Worm (Caenorhabditis elegans) whole organism, dauer: ENCODE measurements around the gene wrt-10.

Experiments
- unc-62 ChIP-seq: sonication (generic microtip); optimal IDR thresholded peaks from 2 replicates; lab custom pipeline; 2017; ENCODE audit warnings: missing biosample characterization, missing genetic modification reagents, missing genetic modification characterization

wrt-10 gene

ce11 chrII:7547269-7547668 lies 12.9 kb upstream of the wrt-10 start:
- TF ChIP-seq unc-62, result no peak

- TF ChIP-seq unc-62, result no peak
Observed at ce11 chrII:7545364-7545763, 11.0 kb upstream of the wrt-10 start.

DNA sequence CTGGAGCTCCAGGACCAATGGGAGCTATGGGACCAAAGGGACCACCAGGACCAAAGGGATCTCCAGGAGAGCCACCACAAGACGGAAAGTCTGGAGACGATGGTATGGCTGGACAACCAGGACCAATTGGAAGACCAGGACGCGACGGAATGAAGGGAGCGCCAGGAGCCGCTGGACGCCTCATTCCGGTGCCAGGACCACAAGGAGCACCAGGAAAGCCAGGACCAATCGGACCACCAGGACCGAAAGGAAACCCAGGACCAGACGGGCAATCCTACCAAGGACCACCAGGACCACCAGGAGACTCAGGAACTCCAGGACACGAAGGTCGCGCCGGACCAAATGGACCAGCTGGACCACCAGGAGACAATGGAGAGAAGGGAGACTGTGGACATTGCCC lies 10.4 kb upstream of the wrt-10 start:
- no peak for TF ChIP-seq unc-62

DNA sequence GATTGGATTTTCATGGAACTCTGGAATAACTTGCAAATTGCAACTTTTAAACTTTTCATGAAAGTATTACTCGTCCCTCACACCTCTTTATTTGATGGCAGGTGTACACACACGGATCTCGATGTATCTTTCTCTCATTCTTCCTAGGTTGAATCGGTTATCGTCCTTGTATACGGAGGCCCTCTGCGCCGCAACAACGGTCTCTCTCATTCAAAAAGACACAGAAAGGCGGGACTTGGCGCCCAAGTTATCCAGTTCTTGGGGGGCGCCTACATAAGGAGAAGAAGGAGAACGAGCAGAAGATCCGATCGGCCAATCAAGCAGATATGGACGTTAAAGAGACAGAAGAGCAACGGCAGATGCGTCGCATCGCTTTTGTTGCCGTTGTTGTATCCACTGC lies 9.4 kb upstream of the wrt-10 start, which contains the start of gene rol-8:
Gene rol-8, plus strand, starts transcription at position 301 of the 400 bp plus-strand sequence.
- no peak for TF ChIP-seq unc-62

DNA sequence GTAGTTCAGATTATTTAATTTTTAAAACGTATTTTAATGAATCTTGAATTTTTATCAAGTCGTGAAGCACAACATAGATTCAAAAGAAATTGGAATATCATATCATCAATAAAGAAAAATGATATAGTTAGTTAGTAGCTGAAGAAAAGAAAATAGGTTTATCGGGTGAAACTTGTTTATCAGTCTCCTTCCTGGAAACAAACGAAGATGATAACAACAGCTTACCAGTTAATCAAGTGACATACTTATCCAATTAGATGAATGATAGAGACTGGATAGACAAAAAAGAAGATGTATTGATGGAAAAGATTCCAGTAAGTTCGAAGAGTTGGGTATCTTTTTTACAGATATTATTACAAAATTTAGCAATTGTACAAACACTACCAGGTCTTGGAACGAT lies 8.6 kb upstream of the wrt-10 start:
- TF ChIP-seq unc-62, result no peak

DNA sequence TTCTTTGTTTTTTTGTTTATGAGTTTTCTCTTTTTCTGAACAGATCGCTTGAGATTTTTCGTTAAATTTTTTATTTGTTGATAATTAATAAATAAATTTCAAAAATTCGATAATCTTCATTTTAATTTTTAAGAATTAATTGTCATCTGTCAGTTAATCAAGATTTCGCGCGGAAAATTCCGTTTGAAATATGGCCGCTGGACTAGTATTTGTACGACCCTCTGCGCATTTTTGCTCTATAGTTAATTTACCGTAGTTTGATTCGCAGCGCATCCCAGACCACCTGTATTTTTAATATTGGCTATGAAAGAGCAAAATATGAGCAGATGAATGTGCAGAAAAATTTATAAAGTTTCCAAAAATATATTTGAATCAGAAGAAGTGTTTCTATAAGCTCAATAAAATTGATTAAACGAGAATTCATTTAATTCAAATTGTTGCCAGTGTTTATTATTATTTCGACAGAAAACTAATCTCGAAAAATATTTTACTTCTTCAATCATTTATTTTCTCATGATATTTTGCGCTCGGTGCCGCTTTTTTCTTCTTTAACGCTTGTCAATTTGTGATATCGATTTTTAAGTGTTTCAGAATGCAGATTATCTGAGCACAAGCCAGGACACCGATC lies 3.4 kb upstream of the wrt-10 start, which contains the start of gene nfi-1:
Gene nfi-1, plus strand, starts transcription at position 578 of the 628 bp plus-strand sequence.
- TF ChIP-seq unc-62, result no peak

DNA sequence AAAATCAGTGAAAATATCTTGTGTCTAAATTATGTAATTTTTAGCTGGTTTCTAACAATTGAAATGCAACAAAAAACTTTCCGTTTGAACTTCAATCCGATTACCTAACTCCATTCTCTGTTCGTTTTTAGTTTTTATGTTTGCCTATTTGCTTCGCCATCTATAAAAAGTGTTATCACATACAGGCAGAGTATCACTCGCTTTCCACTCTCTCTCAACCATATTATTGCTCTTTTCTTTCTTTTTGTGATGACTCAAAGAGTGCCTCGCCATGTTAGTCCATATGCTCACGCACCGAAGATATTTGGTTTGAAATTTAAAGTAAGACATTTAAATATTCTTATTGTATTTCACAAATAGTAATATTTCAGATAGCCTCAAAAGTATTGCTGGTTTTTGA lies 571 bp upstream of the wrt-10 start, which contains the start of gene ZK1290.13:
Gene ZK1290.13, plus strand, starts transcription at position 73 of the 400 bp plus-strand sequence.
- no peak for TF ChIP-seq unc-62

DNA sequence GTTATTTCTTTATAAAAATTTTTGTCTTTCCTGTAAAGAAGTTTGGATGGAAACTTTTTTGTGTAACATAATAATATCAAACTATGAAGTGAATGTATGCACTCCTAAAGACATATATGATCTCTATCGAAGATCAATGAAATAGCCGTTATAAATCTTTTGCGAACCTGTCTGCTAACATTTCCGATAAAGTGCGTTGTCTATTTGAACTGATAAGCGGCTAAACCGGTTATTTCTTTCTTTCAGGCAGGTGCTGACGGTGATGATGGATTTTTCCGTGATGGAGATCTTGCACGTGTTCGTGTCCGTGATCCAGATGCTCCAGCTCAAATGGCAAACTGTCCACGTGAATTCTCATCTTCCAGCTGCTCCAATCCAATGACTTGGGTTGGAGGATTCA lies 2.9 kb downstream of the wrt-10 start:
- TF ChIP-seq unc-62, result no peak

DNA sequence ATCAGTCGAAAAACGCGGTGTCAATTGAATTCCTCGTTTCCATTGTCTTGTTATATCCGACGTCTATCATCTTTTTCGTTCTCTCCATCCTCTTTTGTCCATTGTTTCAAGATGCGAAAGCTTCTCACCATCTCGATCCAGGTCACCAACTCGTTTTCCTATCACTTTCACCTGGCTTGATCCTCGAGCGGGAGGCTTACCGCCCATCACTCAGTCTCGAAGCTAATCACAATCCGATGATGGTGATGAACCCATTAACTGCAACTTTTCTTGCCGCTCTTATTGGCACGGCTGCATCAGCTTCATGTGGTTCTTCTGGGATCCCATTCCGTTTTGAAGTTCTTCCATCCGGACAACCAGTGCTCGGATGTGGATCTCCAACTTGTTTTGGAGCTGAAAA lies 3.4 kb downstream of the wrt-10 start, which contains the start of gene wrt-1:
Gene wrt-1, plus strand, starts transcription at position 53 of the 400 bp plus-strand sequence.
- no peak for TF ChIP-seq unc-62

DNA sequence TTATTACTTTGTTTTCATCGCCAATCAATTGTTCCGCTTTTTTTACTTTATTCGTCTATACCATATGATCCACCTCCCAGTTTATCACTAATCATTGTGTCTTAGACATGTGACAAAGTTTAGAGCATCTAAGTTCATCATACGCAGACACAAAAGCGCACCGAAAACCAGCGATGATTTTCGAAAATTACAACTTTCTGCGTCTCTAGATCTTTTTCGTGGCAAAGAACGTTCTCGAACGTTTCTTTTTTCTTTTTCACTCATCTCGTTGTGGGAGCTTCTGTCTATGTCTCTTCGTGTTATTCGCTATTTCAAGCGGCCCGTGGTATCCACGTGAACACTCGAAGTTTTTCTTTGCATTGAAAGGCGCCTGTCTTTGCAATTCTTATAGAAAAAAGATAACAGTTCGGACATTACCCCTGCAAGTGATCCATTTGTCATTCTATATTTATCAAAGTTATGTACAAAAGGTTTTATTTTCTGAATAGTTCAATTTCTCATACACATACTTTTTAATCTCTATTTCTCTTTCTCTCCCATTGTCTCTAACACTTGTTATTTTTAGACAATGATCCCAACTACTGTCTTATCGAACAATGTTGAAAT lies 5.2 kb downstream of the wrt-10 start, which contains the start of gene ZK1290.5:
Gene ZK1290.5, plus strand, starts transcription at position 566 of the 606 bp plus-strand sequence.
- no peak for TF ChIP-seq unc-62

ce11 chrII:7528210-7528609 lies 6.2 kb downstream of the wrt-10 start:
- no peak for TF ChIP-seq unc-62

DNA sequence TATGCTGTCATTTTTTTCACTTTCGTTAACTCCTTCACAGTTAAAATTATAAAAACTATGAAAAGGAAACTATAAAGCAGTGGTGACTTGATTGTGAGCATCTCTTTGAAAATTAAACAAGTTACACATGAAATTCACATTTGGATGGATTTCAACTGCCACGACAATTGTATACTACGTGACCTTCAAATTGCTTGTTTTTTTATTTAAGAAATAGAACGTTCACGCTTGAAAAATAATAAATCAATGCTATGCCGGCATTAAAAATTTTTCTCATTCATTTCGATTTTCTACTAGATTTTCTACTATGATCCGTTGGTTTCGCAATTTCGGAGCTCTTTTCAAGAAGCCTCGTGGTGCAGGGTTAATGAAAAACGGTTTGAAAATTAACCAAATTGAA lies 8.9 kb downstream of the wrt-10 start, which contains the start of the genes ZK1290.7 and rnh-1.1:
Gene ZK1290.7, minus strand, starts transcription at position 101 of the 400 bp plus-strand sequence.
Gene rnh-1.1, plus strand, starts transcription at position 281 of the 400 bp plus-strand sequence.
- no peak for TF ChIP-seq unc-62

DNA sequence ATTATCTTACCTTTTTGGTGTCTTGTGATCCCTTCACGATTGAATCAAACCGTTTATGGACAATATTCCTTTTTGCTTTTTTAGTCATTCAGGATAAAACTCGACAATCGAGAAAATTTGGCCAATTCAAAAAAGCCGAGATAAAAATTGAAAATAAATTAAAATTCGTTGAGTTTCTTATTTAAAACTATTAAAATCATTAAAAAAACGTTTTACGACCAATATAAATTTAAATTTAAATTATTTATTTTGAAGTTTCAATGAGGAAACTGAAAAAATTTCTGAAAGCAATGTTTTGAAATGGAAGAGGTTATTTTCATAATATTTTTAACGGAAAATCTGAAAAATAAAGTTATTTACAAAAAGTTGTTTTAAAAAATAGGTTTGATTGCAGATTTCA lies 11.1 kb downstream of the wrt-10 start, which contains the start of gene ZK1290.15:
Gene ZK1290.15, plus strand, starts transcription at position 301 of the 400 bp plus-strand sequence.
- no peak for TF ChIP-seq unc-62

DNA sequence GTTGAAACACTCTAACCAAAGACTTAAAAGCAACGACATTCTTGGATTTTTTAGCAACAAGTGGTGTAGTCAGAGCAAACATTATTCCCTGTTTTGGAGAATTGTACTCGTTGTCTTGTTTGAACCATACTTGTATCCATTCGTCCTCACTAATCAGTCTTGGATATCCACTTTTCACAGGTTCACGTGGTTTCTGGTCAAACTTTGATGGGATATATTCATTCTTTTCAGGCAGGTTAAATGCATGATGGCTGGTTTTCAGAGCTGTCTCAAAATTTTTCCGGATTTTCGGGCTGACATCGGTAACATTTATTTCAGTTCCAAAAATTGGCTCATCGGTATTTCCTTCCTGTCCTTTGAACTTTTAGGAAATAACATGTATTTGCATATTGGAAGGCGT lies 12.9 kb downstream of the wrt-10 start:
- TF ChIP-seq unc-62, result no peak

DNA sequence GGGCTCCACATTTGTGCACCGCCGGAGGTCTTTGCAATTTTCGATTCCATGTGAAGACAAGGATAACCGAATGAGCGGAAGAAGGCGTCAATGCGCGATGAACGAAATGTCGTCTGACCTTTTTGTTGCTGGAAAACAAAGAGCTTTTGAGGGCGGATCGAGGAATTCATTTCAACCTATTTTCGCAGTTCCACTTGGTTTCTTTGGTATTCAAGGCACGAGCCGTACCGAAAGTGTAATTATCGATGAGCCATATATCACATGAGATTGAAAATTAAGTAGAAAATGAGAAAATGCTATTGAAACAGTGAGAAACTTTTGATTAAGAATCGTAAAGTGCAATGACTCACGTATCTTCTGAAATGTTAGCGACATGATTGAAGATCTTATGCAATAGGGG lies 15.1 kb downstream of the wrt-10 start, which contains the start of gene glb-9:
Gene glb-9, minus strand, starts transcription at position 101 of the 400 bp plus-strand sequence.
- TF ChIP-seq unc-62, result no peak

DNA sequence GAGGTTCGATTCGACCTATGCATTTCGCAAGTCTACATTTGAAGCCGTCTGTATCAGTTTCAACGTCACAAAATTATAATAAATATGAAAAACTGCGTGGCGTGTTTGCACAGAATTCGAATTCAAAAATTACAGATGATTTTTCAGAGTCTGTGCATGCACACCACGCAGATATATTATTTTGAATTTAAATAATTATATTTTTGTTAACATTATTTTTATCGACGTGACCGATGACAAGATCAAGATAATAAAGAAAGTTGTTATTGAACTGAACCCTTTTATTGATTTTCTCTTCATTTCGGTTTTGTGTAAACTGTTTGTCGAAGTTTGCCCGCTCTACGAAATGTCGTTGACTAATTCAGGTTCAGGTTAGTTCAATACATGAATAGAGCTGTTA lies 29.4 kb downstream of the wrt-10 start, which contains the start of gene C28F5.1:
Gene C28F5.1, plus strand, starts transcription at position 301 of the 400 bp plus-strand sequence.
- no peak for TF ChIP-seq unc-62

DNA sequence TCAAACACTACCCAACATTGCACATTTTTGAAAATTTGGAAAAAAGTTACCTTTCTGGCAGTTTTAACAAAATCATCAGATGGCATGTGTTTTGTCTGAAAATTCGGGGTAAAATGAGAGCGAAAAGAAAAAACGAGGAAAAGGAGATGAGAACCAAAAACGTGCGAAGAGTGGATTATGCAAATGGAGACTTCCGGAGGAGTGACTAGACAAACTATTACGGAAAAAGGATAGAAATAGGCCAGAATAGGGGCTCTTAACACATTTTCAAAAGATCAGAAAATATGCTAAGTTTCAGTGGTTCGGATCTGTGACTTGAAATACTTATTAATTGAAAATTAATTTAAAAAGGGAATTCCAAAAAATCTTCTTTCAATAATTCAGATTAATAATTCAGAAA lies 35.0 kb downstream of the wrt-10 start, which contains the start of gene srab-14:
Gene srab-14, minus strand, starts transcription at position 101 of the 400 bp plus-strand sequence.
- TF ChIP-seq unc-62, result no peak

DNA sequence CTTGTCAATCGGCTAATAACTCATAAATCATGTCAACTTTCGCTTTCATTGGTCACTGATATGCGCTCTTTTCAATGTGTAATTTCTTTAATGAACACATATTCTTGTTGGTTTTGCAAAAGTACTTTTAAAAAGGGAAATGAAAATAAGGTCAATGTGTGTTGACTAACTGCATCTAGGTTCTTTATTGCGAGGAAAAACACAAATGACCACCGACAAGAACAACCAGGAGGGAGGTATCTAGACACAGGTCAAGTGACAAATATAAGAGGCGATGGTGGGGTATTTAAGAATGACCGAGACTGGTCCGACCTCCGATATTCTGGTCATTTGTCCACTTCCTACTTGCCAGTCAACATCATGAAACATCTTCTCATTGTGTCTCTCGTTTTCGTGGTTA lies 38.3 kb downstream of the wrt-10 start, which contains the start of gene spi-1:
Gene spi-1, plus strand, starts transcription at position 178 of the 400 bp plus-strand sequence.
- no peak for TF ChIP-seq unc-62
